Fruit fly (Drosophila melanogaster) whole organism, embryonic: ENCODE results near the gene CG42764.
"Not testable (repeated sequence)": the region's sequence is repeated elsewhere in the genome, so short reads cannot be mapped to it uniquely, and the experiment has no call there.

ENCODE experiments used
- ATbp ChIP-seq: fragments of 200-800 bp; sonication (Bioruptor generic); optimal IDR thresholded peaks from 2 replicates; lab custom pipeline; 2017; ENCODE audit warnings: missing biosample characterization, mild to moderate bottlenecking, missing genetic modification characterization, missing genetic modification reagents
- Ada2b ChIP-seq: fragments of 200-800 bp; sonication (Bioruptor generic); IDR thresholded peaks from 2 replicates; pipeline ENCODE4 v1.3.6; 2022; ENCODE audit warnings: missing biosample characterization, missing genetic modification characterization
- CG10565 ChIP-seq: fragments of 200-800 bp; sonication (Bioruptor generic); optimal IDR thresholded peaks from 3 replicates; lab custom pipeline; 2016; ENCODE audit warnings: missing biosample characterization, mild to moderate bottlenecking, missing genetic modification characterization
- CG10959 ChIP-seq: fragments of 200-800 bp; sonication (Bioruptor generic); IDR thresholded peaks from 2 replicates; pipeline ENCODE4 v1.3.6; 2022; ENCODE audit warnings: missing biosample characterization, missing genetic modification characterization
- CG12299 ChIP-seq: fragments of 200-800 bp; sonication (Bioruptor generic); optimal IDR thresholded peaks from 2 replicates; lab custom pipeline; 2018; ENCODE audit warnings: missing biosample characterization, mild to moderate bottlenecking, missing genetic modification characterization
- CG12391 ChIP-seq: fragments of 200-800 bp; sonication (Bioruptor generic); optimal IDR thresholded peaks from 3 replicates; lab custom pipeline; 2018; ENCODE audit warnings: missing biosample characterization, mild to moderate bottlenecking, missing genetic modification characterization, moderate library complexity
- CG13123 ChIP-seq: fragments of 200-800 bp; sonication (Bioruptor generic); optimal IDR thresholded peaks from 2 replicates; lab custom pipeline; 2016; ENCODE audit warnings: missing biosample characterization, missing genetic modification characterization
- CG15696 ChIP-seq: fragments of 200-800 bp; sonication (Bioruptor generic); optimal IDR thresholded peaks from 2 replicates; lab custom pipeline; 2019; ENCODE audit warnings: missing biosample characterization, mild to moderate bottlenecking, missing genetic modification characterization, moderate library complexity
- CG17359 ChIP-seq: fragments of 200-800 bp; sonication (Bioruptor generic); optimal IDR thresholded peaks from 3 replicates; lab custom pipeline; 2018; ENCODE audit warnings: missing biosample characterization, mild to moderate bottlenecking, missing genetic modification characterization, moderate library complexity
- CG2202 ChIP-seq: fragments of 200-800 bp; sonication (Bioruptor generic); optimal IDR thresholded peaks from 2 replicates; lab custom pipeline; 2018; ENCODE audit warnings: missing biosample characterization, mild to moderate bottlenecking, missing genetic modification characterization
- CG2678 ChIP-seq: fragments of 200-800 bp; sonication (Bioruptor generic); optimal IDR thresholded peaks from 3 replicates; lab custom pipeline; 2019; ENCODE audit warnings: missing biosample characterization, mild to moderate bottlenecking, missing genetic modification characterization, moderate library complexity
- CG7987 ChIP-seq: fragments of 200-800 bp; sonication (Bioruptor generic); optimal IDR thresholded peaks from 2 replicates; lab custom pipeline; 2018; ENCODE audit warnings: missing biosample characterization, mild to moderate bottlenecking, missing genetic modification characterization, moderate library complexity
- CG8281 ChIP-seq: fragments of 200-800 bp; sonication (Bioruptor generic); optimal IDR thresholded peaks from 2 replicates; lab custom pipeline; 2018; ENCODE audit warnings: missing biosample characterization, mild to moderate bottlenecking, missing genetic modification characterization, moderate library complexity
- D19B ChIP-seq: fragments of 200-800 bp; sonication (Bioruptor generic); optimal IDR thresholded peaks from 2 replicates; lab custom pipeline; 2017; ENCODE audit warnings: missing biosample characterization, mild to moderate bottlenecking, missing genetic modification characterization
- E2f1 ChIP-seq: fragments of 200-800 bp; sonication (Bioruptor generic); IDR thresholded peaks from 2 replicates; pipeline ENCODE4 v1.3.6; 2022; ENCODE audit warnings: missing biosample characterization, missing genetic modification characterization
- Ets65A ChIP-seq: fragments of 200-800 bp; sonication (Bioruptor generic); peaks from one replicate; lab custom pipeline; 2016; ENCODE audit warnings: missing biosample characterization, missing genetic modification characterization
- HLH3B ChIP-seq: fragments of 200-800 bp; sonication (Bioruptor generic); IDR thresholded peaks from 2 replicates; pipeline ENCODE4 v1.3.6; 2022; ENCODE audit warnings: missing biosample characterization, missing genetic modification characterization
- Hmx ChIP-seq: fragments of 200-800 bp; sonication (Bioruptor generic); optimal IDR thresholded peaks from 2 replicates; lab custom pipeline; 2016; ENCODE audit warnings: missing biosample characterization, missing genetic modification characterization
- MTF-1 ChIP-seq: fragments of 200-800 bp; sonication (Bioruptor generic); optimal IDR thresholded peaks from 2 replicates; lab custom pipeline; 2018; ENCODE audit warnings: missing biosample characterization, mild to moderate bottlenecking, missing genetic modification characterization, borderline replicate concordance
- NK7.1 ChIP-seq: fragments of 200-800 bp; sonication (Bioruptor generic); optimal IDR thresholded peaks from 3 replicates; lab custom pipeline; 2016; ENCODE audit warnings: missing biosample characterization, missing genetic modification characterization
- ara ChIP-seq: fragments of 200-800 bp; sonication (Bioruptor generic); IDR thresholded peaks from 2 replicates; pipeline ENCODE4 v1.3.6; 2022; ENCODE audit warnings: missing biosample characterization, missing genetic modification characterization
- disco-r ChIP-seq: fragments of 200-800 bp; sonication (Bioruptor generic); optimal IDR thresholded peaks from 2 replicates; lab custom pipeline; 2016; ENCODE audit warnings: missing biosample characterization, missing genetic modification characterization
- fd64A ChIP-seq: fragments of 200-800 bp; sonication (Bioruptor generic); optimal IDR thresholded peaks from 3 replicates; lab custom pipeline; 2018; ENCODE audit warnings: missing biosample characterization, mild to moderate bottlenecking, missing genetic modification characterization
- gem ChIP-seq: fragments of 200-800 bp; sonication (Bioruptor generic); optimal IDR thresholded peaks from 2 replicates; lab custom pipeline; 2019; ENCODE audit warnings: missing biosample characterization, mild to moderate bottlenecking, missing genetic modification characterization, moderate library complexity
- hkb ChIP-seq, 2 experiments: fragments of 200-800 bp in 1 of 2; fragments of >200 bp in 1 of 2; sonication (Bioruptor generic) in 1 of 2; IDR thresholded peaks in 1 of 2; optimal IDR thresholded peaks in 1 of 2; 2 replicates each; pipeline versions ENCODE4 v1.3.6 to Lab custom; 2017 to 2022; ENCODE audit warnings: missing biosample characterization in 1 of 2, missing genetic modification characterization in 1 of 2
- kni ChIP-seq: fragments of 200-800 bp; sonication (Bioruptor generic); optimal IDR thresholded peaks from 3 replicates; lab custom pipeline; 2017; ENCODE audit warnings: mild to moderate bottlenecking, missing biosample characterization, missing genetic modification reagents, missing genetic modification characterization
- lola ChIP-seq, 3 experiments: fragments of >200 bp in 2 of 3; fragments of 200-800 bp in 1 of 3; sonication (Bioruptor generic) in 1 of 3; optimal IDR thresholded peaks; 2 replicates each; lab custom pipeline; 2017 to 2019; ENCODE audit warnings: missing biosample characterization in 3 of 3, missing genetic modification characterization in 3 of 3, mild to moderate bottlenecking in 1 of 3, moderate library complexity in 1 of 3
- lov ChIP-seq, 2 experiments: fragments of 200-800 bp in 1 of 2; fragments of >200 bp in 1 of 2; sonication (Bioruptor generic) in 1 of 2; IDR thresholded peaks in 1 of 2; optimal IDR thresholded peaks in 1 of 2; 2 replicates in 1 of 2; 3 replicates in 1 of 2; pipeline versions ENCODE4 v1.3.6 to Lab custom; 2017 to 2022; ENCODE audit warnings: missing biosample characterization in 1 of 2, missing genetic modification characterization in 1 of 2
- mam ChIP-seq: fragments of 200-800 bp; sonication (Bioruptor generic); optimal IDR thresholded peaks from 3 replicates; lab custom pipeline; 2016; ENCODE audit warnings: missing biosample characterization, missing genetic modification characterization
- mirr ChIP-seq: fragments of 200-800 bp; sonication (Bioruptor generic); optimal IDR thresholded peaks from 3 replicates; lab custom pipeline; 2018; ENCODE audit warnings: missing biosample characterization, mild to moderate bottlenecking, missing genetic modification characterization
- pita ChIP-seq: fragments of 200-800 bp; sonication (Bioruptor generic); optimal IDR thresholded peaks from 2 replicates; lab custom pipeline; 2017; ENCODE audit warnings: missing biosample characterization, mild to moderate bottlenecking, missing genetic modification characterization
- run ChIP-seq: fragments of 200-800 bp; sonication (Bioruptor generic); optimal IDR thresholded peaks from 3 replicates; lab custom pipeline; 2018; ENCODE audit warnings: missing biosample characterization, mild to moderate bottlenecking, missing genetic modification characterization
- sens ChIP-seq: fragments of 200-800 bp; sonication (Bioruptor generic); peaks from one replicate; lab custom pipeline; 2016; ENCODE audit warnings: missing biosample characterization, missing genetic modification characterization
- sna ChIP-seq: fragments of 200-800 bp; sonication (Bioruptor generic); IDR thresholded peaks from 2 replicates; pipeline ENCODE4 v1.3.6; 2022; ENCODE audit warnings: missing biosample characterization, missing genetic modification characterization; ENCODE audit not compliant: partially characterized antibody
- stc ChIP-seq: fragments of 200-800 bp; sonication (Bioruptor generic); IDR thresholded peaks from 2 replicates; pipeline ENCODE4 v1.3.6; 2022; ENCODE audit warnings: missing biosample characterization, missing genetic modification characterization
- trem ChIP-seq: fragments of 200-800 bp; optimal IDR thresholded peaks from 3 replicates; lab custom pipeline; 2019; ENCODE audit warnings: missing biosample characterization, mild to moderate bottlenecking, missing genetic modification characterization, moderate library complexity

The CG42764 gene

DNA sequence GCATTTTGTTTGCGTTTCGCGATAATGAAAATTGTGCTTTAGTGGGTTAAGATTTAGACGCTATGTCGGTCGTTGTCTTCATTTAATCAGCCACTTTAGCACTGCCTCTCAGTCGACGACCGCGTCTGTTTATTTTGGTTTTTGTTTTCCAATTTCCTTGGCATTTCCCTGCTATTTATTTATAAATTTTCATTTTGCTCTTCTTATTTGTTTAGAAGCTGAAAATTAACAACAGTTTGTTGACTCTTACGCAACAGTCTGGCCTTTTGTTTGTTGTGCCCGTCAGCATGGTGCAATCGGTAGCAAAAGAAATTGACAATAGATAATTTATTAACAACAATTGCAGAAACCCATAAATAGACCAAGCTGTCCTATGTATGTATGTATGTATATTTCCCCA is 41.7 kb upstream of the CG42764 start (continued):
- TF ChIP-seq CG2202 (tag; lab: Kevin White, UChicago): peak; percentile 26
- no peak for TF ChIP-seq CG13123 (GFP tag; lab: Kevin White, UChicago)
- TF ChIP-seq stc (GFP tag; lab: Robert Waterston, UW): 0 out of 2 replicates have a peak, but pooled peaks have one; percentile 42
- peak; percentile 10 for TF ChIP-seq trem (tag; lab: Kevin White, UChicago)
- TF ChIP-seq disco-r (GFP tag; lab: Kevin White, UChicago): no peak
- no peak for TF ChIP-seq NK7.1 (GFP tag; lab: Kevin White, UChicago)
- no peak for TF ChIP-seq pita (GFP tag; lab: Kevin White, UChicago)
- no peak for TF ChIP-seq hkb (optimal IDR thresholded peaks at IDR 0.05; lab: Kevin White, UChicago)
- TF ChIP-seq hkb (GFP tag; IDR thresholded peaks at IDR 0.05; lab: Robert Waterston, UW): no peak
- TF ChIP-seq CG17359 (tag; lab: Kevin White, UChicago): peak; percentile 39
- no peak for TF ChIP-seq sna (GFP tag; lab: Robert Waterston, UW)
- TF ChIP-seq HLH3B: peak; percentile 6; the same call in 1 of the 2 replicates
- TF ChIP-seq ara (GFP tag; lab: Robert Waterston, UW): no peak
- peak; percentile 12 for TF ChIP-seq mam (GFP tag; lab: Kevin White, UChicago)
- TF ChIP-seq CG12299 (tag; lab: Kevin White, UChicago): no peak
- TF ChIP-seq D19B (GFP tag; lab: Kevin White, UChicago): no peak
- TF ChIP-seq ATbp (GFP tag; lab: Kevin White, UChicago): peak; percentile 45
- TF ChIP-seq lov (optimal IDR thresholded peaks at IDR 0.05; lab: Kevin White, UChicago): no peak
- TF ChIP-seq lov (GFP tag; IDR thresholded peaks at IDR 0.05; lab: Robert Waterston, UW): 0 out of 3 replicates have a peak, but pooled peaks have one; percentile 43
- no peak for TF ChIP-seq CG12391 (tag; lab: Kevin White, UChicago)
- no peak for TF ChIP-seq mirr (GFP tag; lab: Kevin White, UChicago)
- no peak for TF ChIP-seq E2f1 (GFP tag; lab: Robert Waterston, UW)
- peak; percentile 1 for TF ChIP-seq CG7987
- TF ChIP-seq CG2678 (tag; lab: Kevin White, UChicago): peak; percentile 20
- peak; percentile 22 for TF ChIP-seq gem (tag; lab: Kevin White, UChicago)
- peak; percentile 38 for TF ChIP-seq CG15696
- peak; percentile 27 for TF ChIP-seq MTF-1 (GFP tag; lab: Kevin White, UChicago)
- no peak for TF ChIP-seq CG8281 (tag; lab: Kevin White, UChicago)
- TF ChIP-seq fd64A (GFP tag; lab: Kevin White, UChicago): peak; percentile 53
- TF ChIP-seq run (tag; lab: Kevin White, UChicago): no peak
- TF ChIP-seq Ada2b: no peak
- TF ChIP-seq lola (GFP tag; optimal IDR thresholded peaks at IDR 0.05; lab: Kevin White, UChicago): peak in 1 of 3 experiments; percentile 14

- peak; percentile 2 for TF ChIP-seq sens (GFP tag; lab: Kevin White, UChicago)
- no peak for TF ChIP-seq kni (GFP tag; lab: Kevin White, UChicago)
- peak; percentile 66 for TF ChIP-seq Ets65A (GFP tag; lab: Kevin White, UChicago)
Measured at dm6 chr3L:20505732-20506131, 39.9 kb upstream of the CG42764 start, which contains the start of gene CG5078. Gene CG5078 (plus strand): TSS chr3L:20506032.

- not testable (repeated sequence) for TF ChIP-seq CG10959 (GFP tag; lab: Robert Waterston, UW); Hmx (GFP tag; lab: Kevin White, UChicago); CG10565 (GFP tag; lab: Kevin White, UChicago)
Measured at dm6 chr3L:20503886-20504285, 38.0 kb upstream of the CG42764 start, which contains the start of gene CG17637. Gene CG17637 (plus strand): TSS chr3L:20504186.
